Fruit fly (Drosophila melanogaster): ENCODE data around the gene CG33333.

CG33333 gene

dm6 chr3R:17385329-17386019 is 31.8 kb upstream of the CG33333 start (continued):
- TF ChIP-seq gsb (GFP tag; IDR thresholded peaks at IDR 0.05) (peak; percentile 46; the same call in 1 of the 2 replicates), hb (GFP tag; IDR thresholded peaks at IDR 0.05; ENCODE audit: partially characterized antibody) (no peak), sqz (GFP tag; optimal IDR thresholded peaks at IDR 0.05) (peak; percentile 93), CG15601 (tag; optimal IDR thresholded peaks at IDR 0.05) (peak; percentile 51), sim (GFP tag; IDR thresholded peaks at IDR 0.05) (no peak), CG9932 (GFP tag; IDR thresholded peaks at IDR 0.05) (peak; percentile 73), ranshi (GFP tag; IDR thresholded peaks at IDR 0.05) (peak; percentile 14; the same call in 1 of the 2 replicates), CG11085 (GFP tag; IDR thresholded peaks at IDR 0.05) (no peak), psq (GFP tag; optimal IDR thresholded peaks at IDR 0.05) (no peak), fd64A (GFP tag; optimal IDR thresholded peaks at IDR 0.05) (no peak), Camta (GFP tag; optimal IDR thresholded peaks at IDR 0.05) (peak; percentile 44), CG10321 (GFP tag; IDR thresholded peaks at IDR 0.05) (0 out of 2 replicates have a peak, but pooled peaks have one; percentile 7), Tbp (GFP tag; optimal IDR thresholded peaks at IDR 0.05) (no peak), wdn (GFP tag; IDR thresholded peaks at IDR 0.05) (no peak), CG9817 (tag; optimal IDR thresholded peaks at IDR 0.05) (peak; percentile 38), CG8281 (tag; optimal IDR thresholded peaks at IDR 0.05) (no peak), Sry-δ (GFP tag; optimal IDR thresholded peaks at IDR 0.05) (peak; percentile 66), CG30431 (GFP tag; optimal IDR thresholded peaks at IDR 0.05) (no peak), corto (GFP tag; optimal IDR thresholded peaks at IDR 0.05) (no peak), CG1792 (GFP tag; optimal IDR thresholded peaks at IDR 0.05) (peak; percentile 56), CG17385 (GFP tag; optimal IDR thresholded peaks at IDR 0.05) (peak; percentile 3), sd (tag; optimal IDR thresholded peaks at IDR 0.05) (peak; percentile 72), CG34224 (GFP tag; IDR thresholded peaks at IDR 0.05; ENCODE audit: partially characterized antibody) (peak; percentile 40; the same call in 1 of the 3 replicates), ken (GFP tag; IDR thresholded peaks at IDR 0.05) (peak; percentile 74), Dref (GFP tag; IDR thresholded peaks at IDR 0.05) (peak; percentile 41; the same call in 1 of the 2 replicates), HLH3B (GFP tag; IDR thresholded peaks at IDR 0.05) (peak; percentile 37; the same call in 1 of the 2 replicates), gem (tag; optimal IDR thresholded peaks at IDR 0.05) (peak; percentile 68), gce (GFP tag; IDR thresholded peaks at IDR 0.05) (peak; percentile 46; the same call in 1 of the 3 replicates), tup (GFP tag; optimal IDR thresholded peaks at IDR 0.05) (peak; percentile 63), CG4424 (GFP tag; optimal IDR thresholded peaks at IDR 0.05) (peak; percentile 22), kah (GFP tag; optimal IDR thresholded peaks at IDR 0.05) (no peak), CG4360 (GFP tag; IDR thresholded peaks at IDR 0.05) (peak; percentile 24; the same call in 1 of the 2 replicates), Hr39 (optimal IDR thresholded peaks at IDR 0.05) (no peak), CG2120 (GFP tag; optimal IDR thresholded peaks at IDR 0.05) (peak; percentile 83), Dfd (GFP tag; optimal IDR thresholded peaks at IDR 0.05) (no peak), otp (GFP tag; IDR thresholded peaks at IDR 0.05) (peak; percentile 52; the same call in 1 of the 3 replicates), D (optimal IDR thresholded peaks at IDR 0.05) (no peak), D (GFP tag; optimal IDR thresholded peaks at IDR 0.05) (no peak), CkIIα-i1 (GFP tag; IDR thresholded peaks at IDR 0.05) (no peak), ham (GFP tag; IDR thresholded peaks at IDR 0.05) (peak; percentile 51), CG33213 (GFP tag; optimal IDR thresholded peaks at IDR 0.05) (peak; percentile 78), Bgb (GFP tag; IDR thresholded peaks at IDR 0.05; ENCODE audit: partially characterized antibody) (peak; percentile 68; the same call in 1 of the 2 replicates), CG18262 (tag; optimal IDR thresholded peaks at IDR 0.05) (peak; percentile 28), inv (GFP tag; IDR thresholded peaks at IDR 0.05; ENCODE audit: partially characterized antibody) (no peak), slou (GFP tag; optimal IDR thresholded peaks at IDR 0.05) (no peak), lov (optimal IDR thresholded peaks at IDR 0.05) (no peak), lov (GFP tag; IDR thresholded peaks at IDR 0.05) (peak; percentile 66; the same call in 2 of the 3 replicates), pfk (GFP tag; optimal IDR thresholded peaks at IDR 0.05) (peak; percentile 43), ab (GFP tag; optimal IDR thresholded peaks at IDR 0.05) (no peak), hbn (GFP tag; IDR thresholded peaks at IDR 0.05; ENCODE audit: partially characterized antibody) (no peak)

Measured in whole organism, embryonic.